Fruit fly (Drosophila melanogaster) whole organism, wandering third instar larva: Measurements from ENCODE around the gene CG1575.

Experiments used
- Abd-B ChIP-seq: fragments of >200 bp; optimal IDR thresholded peaks from 2 replicates; lab custom pipeline; 2017; ENCODE audit warnings: missing biosample characterization, missing genetic modification characterization
- CG9705 ChIP-seq: fragments of 200-800 bp; sonication (Bioruptor generic); optimal IDR thresholded peaks from 2 replicates; lab custom pipeline; 2018; ENCODE audit warnings: missing biosample characterization, mild to moderate bottlenecking, missing genetic modification characterization
- Vsx2 ChIP-seq: fragments of 200-300, 225-300 bp; sonication (Bioruptor generic); optimal IDR thresholded peaks from 2 replicates; lab custom pipeline; 2018; ENCODE audit warnings: missing biosample characterization, missing genetic modification characterization; ENCODE audit not compliant: partially characterized antibody
- foxo ChIP-seq, 2 experiments: fragments of 200-800 bp; sonication (Bioruptor generic); optimal IDR thresholded peaks; 2 replicates in 1 of 2; 3 replicates in 1 of 2; lab custom pipeline; 2016 to 2017; ENCODE audit warnings: missing biosample characterization in 2 of 2, missing genetic modification characterization in 2 of 2
- h ChIP-seq: fragments of 200-800 bp; sonication (Bioruptor generic); optimal IDR thresholded peaks from 3 replicates; lab custom pipeline; 2016; ENCODE audit warnings: missing biosample characterization, mild to moderate bottlenecking, missing genetic modification characterization
- pan ChIP-seq: fragments of >200 bp; optimal IDR thresholded peaks from 2 replicates; lab custom pipeline; 2017

DNA sequence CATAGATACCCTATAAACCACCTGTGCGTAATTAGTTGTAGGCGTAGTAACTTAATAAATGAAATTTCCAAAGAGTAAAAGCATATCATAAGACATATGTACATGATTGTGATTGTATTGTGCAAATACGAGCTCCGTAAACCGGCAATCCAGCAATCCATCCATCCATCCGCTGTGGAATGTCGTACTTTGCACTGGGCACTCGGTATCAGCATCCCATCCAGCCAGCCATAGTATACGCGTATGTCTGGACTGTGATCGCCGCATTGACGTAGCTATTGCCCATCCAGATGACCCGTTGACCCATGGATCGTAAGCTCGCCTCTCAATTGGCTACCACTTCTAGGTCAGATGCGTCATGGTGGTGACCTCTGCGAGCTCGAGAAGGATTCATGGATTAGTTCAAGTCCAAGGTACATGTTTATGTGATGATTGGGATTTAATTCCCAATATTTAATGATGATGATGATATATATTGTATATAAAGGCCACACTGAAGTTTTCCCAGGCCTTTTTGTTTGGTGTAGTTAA lies 42.2 kb downstream of the CG1575 start:
- no peak for TF ChIP-seq Vsx2 (GFP tag; lab: Kevin White, UChicago)
- TF ChIP-seq foxo (GFP tag; optimal IDR thresholded peaks at IDR 0.05; lab: Kevin White, UChicago), result no peak
- TF ChIP-seq CG9705, result no peak
- no peak for TF ChIP-seq Abd-B (GFP tag; lab: Kevin White, UChicago)
- TF ChIP-seq h (GFP tag; lab: Kevin White, UChicago), result no peak
- no peak for TF ChIP-seq pan (lab: Kevin White, UChicago)
